Fruit fly (Drosophila melanogaster): ENCODE data around the gene Dis3.

The Dis3 gene

dm6 chr3R:24289768-24290349 is 43.4 kb upstream of the Dis3 start, which contains the start of the genes CG34290 and Uck:
Gene CG34290, minus strand, starts transcription at chr3R:24289818.
Gene Uck, plus strand, starts transcription at chr3R:24290172.
- TF ChIP-seq Dfd (GFP tag; optimal IDR thresholded peaks at IDR 0.05): no peak
- TF ChIP-seq Vsx2 (GFP tag; optimal IDR thresholded peaks at IDR 0.05; ENCODE audit: partially characterized antibody): peak; percentile 98
- no peak for TF ChIP-seq lola (GFP tag; optimal IDR thresholded peaks at IDR 0.05)
- TF ChIP-seq rgr (GFP tag; optimal IDR thresholded peaks at IDR 0.05): peak; percentile 88
- no peak for TF ChIP-seq GATAd (GFP tag; optimal IDR thresholded peaks at IDR 0.05)
- no peak for TF ChIP-seq fru (GFP tag; optimal IDR thresholded peaks at IDR 0.05)
- TF ChIP-seq CrebA (GFP tag; optimal IDR thresholded peaks at IDR 0.05; ENCODE audit: borderline replicate concordance): no peak
- no peak for TF ChIP-seq N (GFP tag; optimal IDR thresholded peaks at IDR 0.05)
- peak; percentile 5 for TF ChIP-seq psq (GFP tag; optimal IDR thresholded peaks at IDR 0.05)
- TF ChIP-seq sage (GFP tag; optimal IDR thresholded peaks at IDR 0.05): peak; percentile 10
- TF ChIP-seq brk (GFP tag; optimal IDR thresholded peaks at IDR 0.05): no peak
- no peak for TF ChIP-seq Myc (optimal IDR thresholded peaks at IDR 0.05)
- TF ChIP-seq woc (GFP tag; optimal IDR thresholded peaks at IDR 0.05): no peak
- TF ChIP-seq dl (GFP tag; optimal IDR thresholded peaks at IDR 0.05; ENCODE audit: insufficient read depth in 1 of 2, partially characterized antibody in 2 of 2): no peak
- peak; percentile 54 for TF ChIP-seq sv (GFP tag; optimal IDR thresholded peaks at IDR 0.05)
- TF ChIP-seq HLH106 (tag; optimal IDR thresholded peaks at IDR 0.05): peak; percentile 69
- no peak for TF ChIP-seq Hr78 (GFP tag; optimal IDR thresholded peaks at IDR 0.05)
- TF ChIP-seq OdsH (GFP tag; optimal IDR thresholded peaks at IDR 0.05): peak; percentile 63
- peak; percentile 25 for TF ChIP-seq ey (GFP tag; optimal IDR thresholded peaks at IDR 0.05)
- TF ChIP-seq tai (GFP tag; optimal IDR thresholded peaks at IDR 0.05): no peak
- TF ChIP-seq Mio (GFP tag; optimal IDR thresholded peaks at IDR 0.05): no peak
- TF ChIP-seq Hr83 (GFP tag; optimal IDR thresholded peaks at IDR 0.05; ENCODE audit: poor library complexity, severe bottlenecking): peak; percentile 54
- peak in 1 of 2 experiments; percentile 59 for TF ChIP-seq foxo (GFP tag; optimal IDR thresholded peaks at IDR 0.05)
- peak; percentile 70 for TF ChIP-seq h (GFP tag; optimal IDR thresholded peaks at IDR 0.05)
- TF ChIP-seq Rel (GFP tag; optimal IDR thresholded peaks at IDR 0.05): no peak
- TF ChIP-seq Rel (tag; optimal IDR thresholded peaks at IDR 0.05): peak; percentile 65
- TF ChIP-seq Hnf4 (GFP tag; optimal IDR thresholded peaks at IDR 0.05): peak; percentile 52
- no peak for TF ChIP-seq Dif (GFP tag; optimal IDR thresholded peaks at IDR 0.05; ENCODE audit: partially characterized antibody)
- TF ChIP-seq CG32264 (GFP tag; optimal IDR thresholded peaks at IDR 0.05): no peak
- TF ChIP-seq Sp1 (GFP tag; optimal IDR thresholded peaks at IDR 0.05): peak; percentile 72
- peak; percentile 77 for TF ChIP-seq br (GFP tag; optimal IDR thresholded peaks at IDR 0.05)
- TF ChIP-seq Abd-B (GFP tag; optimal IDR thresholded peaks at IDR 0.05): no peak
- TF ChIP-seq usp (GFP tag; optimal IDR thresholded peaks at IDR 0.05): no peak
- TF ChIP-seq dsf (GFP tag; optimal IDR thresholded peaks at IDR 0.05; ENCODE audit: borderline replicate concordance): peak; percentile 2
- peak; percentile 87 for TF ChIP-seq CG9705 (GFP tag; optimal IDR thresholded peaks at IDR 0.05)
- TF ChIP-seq dmrt93B (GFP tag; optimal IDR thresholded peaks at IDR 0.05): peak; percentile 75
- no peak for TF ChIP-seq jim (GFP tag; optimal IDR thresholded peaks at IDR 0.05)
- no peak for TF ChIP-seq Jra (GFP tag; optimal IDR thresholded peaks at IDR 0.05)
- TF ChIP-seq pan (optimal IDR thresholded peaks at IDR 0.05): no peak

- TF ChIP-seq dl (GFP tag; optimal IDR thresholded peaks at IDR 0.05; ENCODE audit: insufficient read depth in 1 of 2, partially characterized antibody in 2 of 2) (no peak), ey (GFP tag; optimal IDR thresholded peaks at IDR 0.05) (no peak), sage (GFP tag; optimal IDR thresholded peaks at IDR 0.05) (no peak), foxo (GFP tag; optimal IDR thresholded peaks at IDR 0.05) (no peak), Dif (GFP tag; optimal IDR thresholded peaks at IDR 0.05; ENCODE audit: partially characterized antibody) (no peak), Jra (GFP tag; optimal IDR thresholded peaks at IDR 0.05) (no peak), lola (GFP tag; optimal IDR thresholded peaks at IDR 0.05) (no peak), dsf (GFP tag; optimal IDR thresholded peaks at IDR 0.05; ENCODE audit: borderline replicate concordance) (no peak), Mio (GFP tag; optimal IDR thresholded peaks at IDR 0.05) (no peak), Abd-B (GFP tag; optimal IDR thresholded peaks at IDR 0.05) (no peak), HLH106 (tag; optimal IDR thresholded peaks at IDR 0.05) (no peak), jim (GFP tag; optimal IDR thresholded peaks at IDR 0.05) (no peak)
Observed at dm6 chr3R:24293171-24293570, 40.1 kb upstream of the Dis3 start.

Data from whole organism, wandering third instar larva.